Fruit fly (Drosophila melanogaster) whole organism: ENCODE results near the gene Abi.
A peak's percentile ranks its signal among the peaks of the same experiment; 100 is the strongest.

Source experiments
- CG8478 ChIP-seq: fragments of >200 bp; optimal IDR thresholded peaks from 2 replicates; lab custom pipeline; 2018; ENCODE audit warnings: inconsistent platforms
- Dll ChIP-seq: fragments of >200 bp; optimal IDR thresholded peaks from 2 replicates; lab custom pipeline; 2017
- EcR ChIP-seq, 2 experiments: fragments of >200 bp; optimal IDR thresholded peaks; 2 replicates each; lab custom pipeline; 2017; ENCODE audit warnings: missing biosample characterization in 2 of 2, missing genetic modification characterization in 2 of 2, missing genetic modification reagents in 2 of 2
- pan ChIP-seq: fragments of >200 bp; optimal IDR thresholded peaks from 2 replicates; lab custom pipeline; 2017
- psq ChIP-seq: fragments of >200 bp; optimal IDR thresholded peaks from 2 replicates; lab custom pipeline; 2017
- usp ChIP-seq: fragments of >200 bp; optimal IDR thresholded peaks from 2 replicates; lab custom pipeline; 2017; ENCODE audit warnings: missing biosample characterization, missing genetic modification characterization, mixed read lengths

Abi gene

DNA sequence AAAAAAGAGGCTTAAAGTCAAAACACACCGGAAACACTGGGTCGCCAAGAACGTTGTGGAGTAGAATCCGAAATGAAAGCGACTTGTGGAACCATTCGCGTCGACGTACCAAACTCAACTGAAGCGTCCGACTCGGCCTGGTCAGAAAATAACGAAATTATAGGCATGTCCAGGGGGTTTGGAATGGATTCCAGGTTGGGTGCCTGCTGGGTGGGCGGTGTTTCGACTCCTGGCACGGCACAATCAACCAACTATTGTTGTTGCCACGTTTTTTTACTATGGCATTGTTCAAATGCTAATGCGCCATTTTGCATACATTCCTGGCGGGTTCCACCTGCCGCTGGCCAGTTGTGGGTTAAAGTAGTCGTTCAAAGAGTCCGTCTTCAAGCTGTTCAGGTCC, 3.9 kb downstream of the Abi start, which contains the start of gene Kif19A:
Gene Kif19A, minus strand, starts transcription at position 101 of the 400 bp plus-strand sequence.
- no peak for TF ChIP-seq Dll
- TF ChIP-seq pan = no peak
- no peak for TF ChIP-seq usp (GFP tag; lab: Kevin White, UChicago)
- no peak for TF ChIP-seq CG8478 (lab: Kevin White, UChicago)
- TF ChIP-seq EcR (GFP tag; optimal IDR thresholded peaks at IDR 0.05; lab: Kevin White, UChicago) = no peak
- no peak for TF ChIP-seq psq (lab: Kevin White, UChicago)

dm6 chr3R:14116088-14116487, 6.1 kb downstream of the Abi start:
- TF ChIP-seq CG8478 (lab: Kevin White, UChicago) (no peak), EcR (GFP tag; optimal IDR thresholded peaks at IDR 0.05; lab: Kevin White, UChicago) (no peak), Dll (no peak), usp (GFP tag; lab: Kevin White, UChicago) (no peak), psq (lab: Kevin White, UChicago) (no peak), pan (no peak)

DNA sequence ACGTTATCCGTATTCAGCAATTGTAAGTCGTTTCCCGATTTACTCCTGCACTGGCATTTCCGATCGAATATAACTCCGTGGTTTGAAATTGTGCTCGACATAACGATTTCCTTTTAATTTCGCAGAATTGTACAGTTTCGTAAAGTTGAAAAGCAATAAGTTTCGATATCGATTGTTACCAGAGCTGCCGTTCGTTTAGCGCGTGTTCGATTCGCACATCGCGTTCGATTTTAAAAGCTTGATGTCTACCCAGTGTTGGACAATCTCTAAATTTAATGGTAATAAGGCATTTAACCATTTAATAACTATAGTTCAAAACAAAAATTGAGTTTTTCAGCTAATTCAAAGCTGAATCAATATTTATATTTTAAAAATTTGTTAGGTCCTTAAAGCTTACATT, 10.2 kb downstream of the Abi start, which contains the start of gene CG14357:
Gene CG14357, minus strand, starts transcription at position 101 of the 400 bp plus-strand sequence.
- TF ChIP-seq EcR (GFP tag; optimal IDR thresholded peaks at IDR 0.05; lab: Kevin White, UChicago) = no peak
- TF ChIP-seq psq (lab: Kevin White, UChicago) = no peak
- no peak for TF ChIP-seq pan
- no peak for TF ChIP-seq Dll
- no peak for TF ChIP-seq CG8478 (lab: Kevin White, UChicago)
- no peak for TF ChIP-seq usp (GFP tag; lab: Kevin White, UChicago)

DNA sequence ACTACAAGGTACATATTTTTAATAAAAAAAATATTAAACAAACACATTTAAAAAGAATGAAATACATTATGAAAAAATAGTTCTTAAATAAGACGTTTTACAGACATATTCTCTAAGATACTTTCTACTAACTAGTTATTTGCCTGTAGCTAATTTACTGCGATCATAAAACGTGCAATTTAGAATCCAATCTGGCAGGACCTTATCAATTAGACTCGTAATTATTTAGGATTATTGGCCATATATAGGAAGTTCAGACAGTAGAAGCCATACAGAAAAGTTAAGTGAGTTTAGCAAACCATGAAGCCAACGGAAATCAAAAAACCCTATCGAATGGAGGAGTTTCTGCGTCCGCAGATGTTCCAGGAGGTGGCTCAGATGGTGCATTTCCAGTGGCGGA, 13.1 kb downstream of the Abi start, which contains the start of gene Or88a:
Gene Or88a, plus strand, starts transcription at position 301 of the 400 bp plus-strand sequence.
- TF ChIP-seq pan (no peak), CG8478 (lab: Kevin White, UChicago) (no peak), usp (GFP tag; lab: Kevin White, UChicago) (no peak), Dll (no peak), EcR (GFP tag; optimal IDR thresholded peaks at IDR 0.05; lab: Kevin White, UChicago) (no peak), psq (lab: Kevin White, UChicago) (no peak)

DNA sequence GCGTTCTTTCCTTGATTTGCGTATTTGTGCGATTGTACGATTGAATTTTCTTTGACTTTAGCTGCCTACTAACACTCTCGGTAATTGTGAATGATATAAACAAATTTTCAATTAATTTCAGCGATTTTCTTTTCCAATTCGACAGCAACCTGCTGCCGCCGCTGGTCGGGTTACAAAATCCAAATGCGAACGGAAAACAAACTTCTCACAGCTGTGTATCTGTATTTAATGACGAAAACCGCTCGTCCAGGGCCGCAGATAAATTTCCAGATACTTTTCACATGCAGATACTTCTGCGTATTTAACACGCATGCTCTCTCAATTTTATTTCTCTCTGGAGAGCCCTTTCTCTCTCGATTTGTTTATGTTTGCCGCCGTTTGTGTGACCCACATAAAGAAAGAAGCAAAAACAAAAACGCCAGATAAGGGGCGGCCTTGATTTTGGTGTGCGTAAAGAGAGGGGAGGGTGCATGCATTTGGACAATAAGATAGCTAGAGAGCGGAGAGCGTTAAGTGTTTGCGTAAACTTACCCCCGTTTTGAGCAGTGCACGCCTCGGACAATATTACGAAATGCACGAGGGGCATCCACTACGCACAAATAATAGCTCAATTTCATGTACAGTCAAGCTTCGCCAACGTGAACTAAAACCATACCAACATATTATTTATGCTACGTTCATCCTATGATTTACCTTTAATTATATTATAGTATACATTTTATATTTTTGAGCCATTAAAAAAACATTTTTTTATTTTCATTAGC, 13.9 kb downstream of the Abi start, which contains the start of gene CG12402:
Gene CG12402, minus strand, starts transcription at position 164 of the 764 bp plus-strand sequence.
- peak; percentile 62 for TF ChIP-seq Dll
- TF ChIP-seq pan = no peak
- TF ChIP-seq psq (lab: Kevin White, UChicago) = no peak

DNA sequence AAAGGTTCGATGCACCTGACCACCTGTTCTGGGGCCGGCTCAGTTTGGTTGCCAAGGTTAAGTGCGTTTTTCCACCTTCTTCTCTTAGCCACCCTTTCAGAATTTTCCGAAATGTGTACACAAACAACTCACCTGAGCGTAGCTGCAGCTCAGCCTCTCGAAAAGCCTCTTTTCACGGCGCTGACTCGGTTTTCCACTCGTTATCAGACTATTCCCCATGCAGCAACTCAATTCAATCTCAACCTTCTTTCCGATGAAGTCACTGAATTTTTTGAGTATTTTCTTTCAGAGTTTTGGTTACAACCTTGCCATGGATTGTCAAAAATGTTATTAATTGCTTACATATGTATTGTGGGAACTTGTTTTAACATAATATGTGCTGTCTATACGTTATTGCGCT, 14.6 kb downstream of the Abi start:
- no peak for TF ChIP-seq Dll
- no peak for TF ChIP-seq usp (GFP tag; lab: Kevin White, UChicago)
- no peak for TF ChIP-seq psq (lab: Kevin White, UChicago)
- no peak for TF ChIP-seq EcR (GFP tag; optimal IDR thresholded peaks at IDR 0.05; lab: Kevin White, UChicago)
- TF ChIP-seq CG8478 (lab: Kevin White, UChicago) = no peak
- no peak for TF ChIP-seq pan

DNA sequence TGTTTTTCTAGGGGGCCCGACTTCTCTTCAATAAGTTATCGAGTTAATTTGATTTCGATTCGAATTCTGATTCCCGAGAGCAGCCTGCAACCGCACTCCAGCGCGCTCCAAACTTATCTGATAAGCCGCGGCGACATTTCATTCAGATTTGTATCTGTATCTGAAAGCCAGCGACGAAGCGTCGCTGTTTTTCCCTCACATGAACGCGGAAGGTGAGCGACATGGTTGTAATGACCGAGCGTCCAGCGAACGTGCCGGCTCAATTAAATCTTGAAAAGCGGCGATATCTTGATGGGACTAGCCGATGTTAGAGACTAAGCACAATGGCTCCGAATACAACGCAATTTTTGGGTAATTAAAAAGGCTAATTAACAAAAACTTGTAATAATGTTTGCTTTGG, 19.2 kb downstream of the Abi start, which contains the start of gene PK1-R:
Gene PK1-R, minus strand, starts transcription at position 101 of the 400 bp plus-strand sequence.
- TF ChIP-seq psq (lab: Kevin White, UChicago) = no peak
- TF ChIP-seq usp (GFP tag; lab: Kevin White, UChicago) = no peak
- no peak for TF ChIP-seq Dll
- no peak for TF ChIP-seq EcR (GFP tag; optimal IDR thresholded peaks at IDR 0.05; lab: Kevin White, UChicago)
- no peak for TF ChIP-seq CG8478 (lab: Kevin White, UChicago)
- no peak for TF ChIP-seq pan

DNA sequence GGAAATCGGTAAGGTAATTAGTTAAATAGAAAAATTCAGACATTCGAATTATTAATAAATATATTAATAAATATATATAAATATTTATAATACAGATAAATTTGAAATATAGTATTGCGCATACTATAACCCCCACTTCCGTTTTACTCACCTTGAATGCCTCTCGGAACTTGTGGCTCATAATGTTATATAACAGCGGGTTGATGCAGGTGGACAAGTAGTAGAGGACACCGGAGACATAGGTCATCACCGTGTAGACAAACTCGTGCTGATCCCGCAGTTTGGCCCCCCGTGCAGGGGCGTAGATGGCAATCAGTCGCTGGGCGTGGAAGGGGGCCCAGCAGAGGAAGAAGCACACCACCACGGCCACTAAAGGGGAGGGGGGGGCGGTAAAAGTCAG, 21.3 kb downstream of the Abi start:
- TF ChIP-seq Dll (no peak), EcR (GFP tag; optimal IDR thresholded peaks at IDR 0.05; lab: Kevin White, UChicago) (no peak), pan (no peak), usp (GFP tag; lab: Kevin White, UChicago) (no peak), CG8478 (lab: Kevin White, UChicago) (no peak), psq (lab: Kevin White, UChicago) (no peak)

DNA sequence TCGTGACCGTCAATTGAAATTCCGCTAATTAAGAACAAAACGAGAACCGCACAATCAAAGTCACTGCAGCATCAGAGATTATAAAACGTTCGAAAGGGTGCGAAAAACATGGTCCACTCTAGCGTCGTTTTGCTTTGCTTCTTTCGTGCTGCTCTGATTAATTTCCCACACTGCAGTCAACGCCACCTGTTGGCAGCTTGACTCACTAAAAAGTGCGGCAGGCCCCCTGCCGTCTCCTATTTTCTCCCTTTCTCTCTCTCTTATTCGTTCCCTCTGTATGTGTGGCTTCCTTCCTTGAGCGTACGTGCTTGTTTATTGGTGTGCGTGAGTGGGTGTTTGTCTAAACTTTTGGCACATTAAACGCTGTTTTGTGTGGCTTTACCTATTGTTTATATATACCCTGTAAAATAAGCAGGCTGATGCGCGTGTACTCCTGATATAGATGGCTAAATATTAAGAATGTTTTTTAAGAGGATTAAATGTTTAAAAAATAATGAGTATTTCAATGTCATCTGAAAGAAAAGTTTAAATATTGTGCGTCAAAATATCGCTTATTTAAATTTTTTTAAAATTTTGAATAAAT, 23.6 kb downstream of the Abi start:
- no peak for TF ChIP-seq EcR (GFP tag; optimal IDR thresholded peaks at IDR 0.05; lab: Kevin White, UChicago)
- no peak for TF ChIP-seq psq (lab: Kevin White, UChicago)
- no peak for TF ChIP-seq usp (GFP tag; lab: Kevin White, UChicago)
- no peak for TF ChIP-seq Dll
- no peak for TF ChIP-seq CG8478 (lab: Kevin White, UChicago)
- no peak for TF ChIP-seq pan

DNA sequence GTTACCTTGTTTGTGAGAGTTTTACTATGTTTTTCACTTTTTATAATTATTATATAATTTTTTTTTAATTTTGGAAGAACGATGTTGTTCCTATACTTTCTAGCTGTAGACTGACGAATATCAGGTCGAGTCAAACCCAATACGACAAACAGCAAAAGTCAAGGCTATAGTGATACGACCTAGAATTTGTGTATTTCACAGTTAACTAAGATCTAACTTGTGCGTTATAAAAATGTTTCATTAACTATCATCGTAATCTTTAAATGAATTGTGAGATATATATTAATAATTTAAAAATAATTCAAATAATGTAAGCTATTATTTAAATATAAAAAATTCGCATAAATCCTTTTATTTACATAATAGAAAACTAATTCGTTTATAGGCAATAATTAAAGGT, 24.2 kb downstream of the Abi start, which contains the start of gene CG9920:
Gene CG9920, minus strand, starts transcription at position 101 of the 400 bp plus-strand sequence.
- TF ChIP-seq psq (lab: Kevin White, UChicago) (no peak), Dll (no peak), CG8478 (lab: Kevin White, UChicago) (no peak), EcR (GFP tag; optimal IDR thresholded peaks at IDR 0.05; lab: Kevin White, UChicago) (no peak), pan (no peak), usp (GFP tag; lab: Kevin White, UChicago) (no peak)

- TF ChIP-seq usp (GFP tag; lab: Kevin White, UChicago) (no peak), CG8478 (lab: Kevin White, UChicago) (no peak), EcR (GFP tag; optimal IDR thresholded peaks at IDR 0.05; lab: Kevin White, UChicago) (no peak), Dll (no peak), psq (lab: Kevin White, UChicago) (no peak), pan (no peak)
Observed at dm6 chr3R:14096792-14097191, 25.4 kb downstream of the Abi start, which contains the start of gene CCHa1. TSS of gene CCHa1 (minus strand) at chr3R:14096835.

DNA sequence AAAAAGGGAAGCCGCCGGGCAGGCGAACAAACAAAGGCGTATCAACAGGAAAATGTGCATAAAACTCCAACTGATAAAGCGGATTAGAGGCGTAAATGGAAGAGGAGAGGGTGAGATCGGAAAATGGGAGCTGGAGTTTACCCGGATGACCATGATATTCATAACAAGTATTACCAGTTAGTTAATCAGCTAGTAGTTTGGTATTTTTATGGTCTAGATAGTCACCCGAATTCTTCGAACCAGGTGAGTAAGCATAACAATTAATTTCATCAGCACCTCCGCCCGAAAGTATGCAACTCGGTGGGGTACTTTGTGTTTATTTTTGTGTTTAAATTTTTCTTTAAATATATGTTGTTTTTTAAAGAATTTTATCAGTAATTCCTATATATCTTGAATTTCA, 26.3 kb downstream of the Abi start:
- no peak for TF ChIP-seq usp (GFP tag; lab: Kevin White, UChicago)
- no peak for TF ChIP-seq CG8478 (lab: Kevin White, UChicago)
- TF ChIP-seq Dll = no peak
- TF ChIP-seq psq (lab: Kevin White, UChicago) = no peak
- TF ChIP-seq pan = no peak
- TF ChIP-seq EcR (GFP tag; optimal IDR thresholded peaks at IDR 0.05; lab: Kevin White, UChicago) = no peak
